Worm (Caenorhabditis elegans): ENCODE data around the gene bath-10.

Gene bath-10

DNA sequence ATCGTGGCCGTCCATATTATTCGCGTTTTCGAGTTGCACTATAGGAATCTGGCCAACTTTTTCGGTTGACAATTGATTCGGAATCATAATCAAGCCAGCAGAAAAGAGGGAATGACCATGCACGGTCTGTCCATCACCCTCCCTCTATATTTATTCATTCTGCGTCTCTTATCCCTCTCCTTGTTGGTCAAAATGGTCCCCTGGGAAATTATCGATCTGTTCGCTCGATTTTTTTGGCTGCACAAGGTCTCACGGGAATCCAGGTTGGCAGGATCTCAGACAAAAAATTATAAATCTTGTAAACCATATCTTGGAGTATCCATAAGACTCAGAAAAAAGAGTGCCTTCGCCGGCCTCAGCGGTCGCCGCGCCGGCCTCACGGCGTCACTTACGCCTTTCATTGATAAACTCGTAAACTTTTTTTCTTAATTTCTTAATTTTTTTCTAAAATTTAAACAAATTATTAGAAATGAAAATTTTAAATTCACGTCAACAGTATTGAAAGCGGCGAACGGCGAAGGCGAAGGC, 39.6 kb downstream of the bath-10 start, which contains the start of the genes F18A12.7 and F18A12.2:
F18A12.7 (minus strand) TSS at position 101 of the 528 bp plus-strand sequence.
F18A12.2 (plus strand) TSS at position 478 of the 528 bp plus-strand sequence.
- TF ChIP-seq nhr-237 (tag; optimal IDR thresholded peaks at IDR 0.05) (no peak), drap-1 (GFP tag; optimal IDR thresholded peaks at IDR 0.05) (no peak), ceh-83 (GFP tag; optimal IDR thresholded peaks at IDR 0.05) (no peak), sptf-1 (tag; optimal IDR thresholded peaks at IDR 0.05) (no peak), elt-1 (tag; optimal IDR thresholded peaks at IDR 0.05; ENCODE audit: borderline replicate concordance, insufficient read depth) (no peak), snpc-4 (tag; optimal IDR thresholded peaks at IDR 0.05) (no peak), mep-1 (tag; optimal IDR thresholded peaks at IDR 0.05) (no peak), nhr-12 (tag; optimal IDR thresholded peaks at IDR 0.05) (no peak), ces-1 (GFP tag; optimal IDR thresholded peaks at IDR 0.05) (no peak), lsy-2 (tag; optimal IDR thresholded peaks at IDR 0.05) (no peak), flh-1 (GFP tag; optimal IDR thresholded peaks at IDR 0.05) (no peak), nhr-76 (tag; optimal IDR thresholded peaks at IDR 0.05) (no peak), nhr-28 (tag; optimal IDR thresholded peaks at IDR 0.05) (no peak), M03D4.4 (tag; optimal IDR thresholded peaks at IDR 0.05) (no peak)

DNA sequence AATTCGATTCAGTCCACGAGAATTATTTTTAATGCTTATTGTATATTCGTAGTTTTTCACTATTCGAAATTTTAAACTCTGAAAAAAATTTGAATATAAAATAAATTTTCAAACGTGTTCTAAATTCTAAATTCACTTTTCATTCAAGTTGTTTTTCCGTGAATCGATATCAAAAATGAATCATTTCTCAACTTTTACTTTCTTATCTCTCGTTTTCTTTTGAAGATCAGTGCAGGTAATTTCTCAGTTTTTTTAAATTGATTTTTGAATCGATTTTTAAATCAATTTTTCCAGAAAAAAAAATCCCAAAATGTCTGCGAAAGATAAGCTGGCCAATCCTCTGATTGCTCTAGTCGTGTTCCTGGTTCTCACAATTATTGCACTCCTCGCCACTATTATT, 41.6 kb downstream of the bath-10 start, which contains the start of gene nep-6:
nep-6 (plus strand) TSS at position 301 of the 400 bp plus-strand sequence.
- TF ChIP-seq nhr-237 (tag; optimal IDR thresholded peaks at IDR 0.05) (no peak), unc-39 (tag; optimal IDR thresholded peaks at IDR 0.05) (no peak), nhr-12 (tag; optimal IDR thresholded peaks at IDR 0.05) (no peak), ceh-39 (tag; optimal IDR thresholded peaks at IDR 0.05) (no peak), elt-3 (tag; optimal IDR thresholded peaks at IDR 0.05) (no peak), hlh-1 (tag; optimal IDR thresholded peaks at IDR 0.05) (no peak), bed-3 (GFP tag; optimal IDR thresholded peaks at IDR 0.05) (no peak), unc-120 (tag; optimal IDR thresholded peaks at IDR 0.05; ENCODE audit: poor library complexity, severe bottlenecking) (no peak), nhr-2 (tag; optimal IDR thresholded peaks at IDR 0.05) (no peak), drap-1 (GFP tag; optimal IDR thresholded peaks at IDR 0.05) (no peak), tbx-8 (GFP tag; optimal IDR thresholded peaks at IDR 0.05) (no peak), ceh-83 (GFP tag; optimal IDR thresholded peaks at IDR 0.05) (no peak), mls-2 (tag; optimal IDR thresholded peaks at IDR 0.05) (no peak), nhr-28 (tag; optimal IDR thresholded peaks at IDR 0.05) (no peak), zip-8 (tag; optimal IDR thresholded peaks at IDR 0.05) (no peak)

DNA sequence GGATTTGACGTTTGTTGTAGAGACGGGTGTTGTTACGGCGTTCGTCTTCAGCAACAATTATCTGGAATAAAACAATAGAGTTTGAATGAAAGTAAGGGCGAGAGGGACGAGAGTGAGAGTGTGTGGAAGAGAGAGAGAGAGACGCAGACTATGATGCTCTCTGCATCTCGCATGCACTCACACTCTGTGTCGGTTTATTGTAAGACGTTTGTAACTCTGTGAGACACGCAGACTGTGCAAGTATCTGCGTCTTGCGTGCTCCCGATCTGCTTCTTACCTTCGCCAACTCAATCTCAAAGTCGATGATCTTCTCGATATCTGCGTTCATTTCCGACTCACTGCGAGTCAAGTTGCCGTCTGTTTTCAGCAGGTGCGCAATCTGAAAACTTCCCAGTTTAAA, 48.1 kb downstream of the bath-10 start:
- no peak for TF ChIP-seq blmp-1 (tag; optimal IDR thresholded peaks at IDR 0.05)
- TF ChIP-seq tbx-8 (GFP tag; optimal IDR thresholded peaks at IDR 0.05), result no peak
- no peak for TF ChIP-seq ceh-43 (GFP tag; optimal IDR thresholded peaks at IDR 0.05)
- no peak for TF ChIP-seq nhr-2 (tag; optimal IDR thresholded peaks at IDR 0.05)
- no peak for TF ChIP-seq snpc-4 (tag; optimal IDR thresholded peaks at IDR 0.05)
- TF ChIP-seq mep-1 (tag; optimal IDR thresholded peaks at IDR 0.05), result no peak
- TF ChIP-seq lin-13 (tag; optimal IDR thresholded peaks at IDR 0.05), result no peak
- no peak for TF ChIP-seq pha-4 (tag; optimal IDR thresholded peaks at IDR 0.05)
- no peak for TF ChIP-seq elt-1 (tag; optimal IDR thresholded peaks at IDR 0.05; ENCODE audit: borderline replicate concordance, insufficient read depth)
- TF ChIP-seq lsy-2 (tag; optimal IDR thresholded peaks at IDR 0.05), result no peak
- no peak for TF ChIP-seq hlh-1 (tag; optimal IDR thresholded peaks at IDR 0.05)

DNA sequence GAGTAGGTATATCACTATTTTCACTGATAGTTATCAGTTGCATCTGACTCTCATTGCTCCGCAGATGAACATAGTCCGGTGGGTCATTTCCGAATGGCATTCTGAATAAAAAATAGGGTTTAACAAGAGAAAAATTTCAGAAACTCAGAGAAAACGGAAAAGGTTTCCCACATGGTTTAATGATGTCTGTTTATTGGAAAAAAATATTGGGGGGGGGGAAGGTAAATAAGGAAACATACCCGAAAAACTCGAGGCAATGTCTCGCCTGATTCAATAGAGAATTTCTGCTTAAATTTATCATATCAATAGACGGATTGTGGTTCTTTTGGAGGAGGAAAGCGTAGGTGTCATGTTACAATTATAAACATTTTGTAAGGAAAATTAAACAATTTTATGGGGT, 50.6 kb downstream of the bath-10 start, which contains the start of gene nep-11:
nep-11 (minus strand) TSS at position 101 of the 400 bp plus-strand sequence.
- TF ChIP-seq ceh-39 (tag; optimal IDR thresholded peaks at IDR 0.05), result no peak
- no peak for TF ChIP-seq nhr-2 (tag; optimal IDR thresholded peaks at IDR 0.05)
- TF ChIP-seq ceh-43 (GFP tag; optimal IDR thresholded peaks at IDR 0.05), result no peak
- no peak for TF ChIP-seq elt-3 (tag; optimal IDR thresholded peaks at IDR 0.05)

Data from whole organism, mixed stage, embryonic.